Fruit fly (Drosophila melanogaster): ENCODE results near the gene CG42507.

The CG42507 gene

DNA sequence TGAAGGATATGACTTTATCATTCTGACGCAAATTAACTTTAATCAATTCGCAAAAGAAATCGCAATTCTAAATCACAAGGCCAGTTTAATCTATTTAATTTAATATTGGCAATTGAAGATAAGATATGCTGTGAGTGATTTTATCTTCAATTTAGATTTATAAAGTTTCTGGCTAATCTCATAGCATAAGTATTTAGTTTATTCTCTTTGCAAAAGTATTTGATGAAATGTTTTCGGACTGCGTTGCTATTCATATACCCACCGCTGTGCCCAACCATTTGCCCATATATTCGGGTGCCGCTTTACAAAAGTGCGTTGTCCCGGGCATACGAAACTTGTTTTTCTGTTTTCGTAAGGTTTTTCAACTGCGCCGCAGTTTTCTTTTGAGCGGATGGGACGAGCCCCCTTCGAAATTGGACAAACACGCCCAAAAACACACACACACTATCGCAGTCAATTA is 27.2 kb upstream of the CG42507 start (continued):
- TF ChIP-seq Adf1 (GFP tag; IDR thresholded peaks at IDR 0.05): peak; percentile 66
- peak; percentile 99 for TF ChIP-seq Ets65A (GFP tag)
- TF ChIP-seq sens-2 (GFP tag; IDR thresholded peaks at IDR 0.05): peak; percentile 71; the same call in 1 of the 2 replicates
- TF ChIP-seq Lhr (GFP tag; optimal IDR thresholded peaks at IDR 0.05): peak; percentile 93
- peak; percentile 59; the same call in 1 of the 2 replicates for TF ChIP-seq aop (GFP tag; IDR thresholded peaks at IDR 0.05)
- peak; percentile 89 for TF ChIP-seq Fer2 (tag; optimal IDR thresholded peaks at IDR 0.05)
- peak; percentile 78 for TF ChIP-seq peb (GFP tag; IDR thresholded peaks at IDR 0.05)
- no peak for TF ChIP-seq CG16813 (GFP tag; IDR thresholded peaks at IDR 0.05; ENCODE audit: partially characterized antibody)
- peak; percentile 98 for TF ChIP-seq CG12391 (tag; optimal IDR thresholded peaks at IDR 0.05)
- peak; percentile 95 for TF ChIP-seq YL-1 (GFP tag; optimal IDR thresholded peaks at IDR 0.05)
- peak; percentile 78 for TF ChIP-seq CG17912 (GFP tag; optimal IDR thresholded peaks at IDR 0.05)
- peak; percentile 95 for TF ChIP-seq cwo (GFP tag; optimal IDR thresholded peaks at IDR 0.05)
- no peak; the same call in none of the 2 replicates for TF ChIP-seq vvl (GFP tag; IDR thresholded peaks at IDR 0.05)
- TF ChIP-seq CG12236 (GFP tag; optimal IDR thresholded peaks at IDR 0.05): peak; percentile 94
- TF ChIP-seq emc (GFP tag; optimal IDR thresholded peaks at IDR 0.05): peak; percentile 71
- TF ChIP-seq Vsx1 (GFP tag; optimal IDR thresholded peaks at IDR 0.05): peak; percentile 93
- peak; percentile 80 for TF ChIP-seq otp (GFP tag; IDR thresholded peaks at IDR 0.05)
- TF ChIP-seq Dfd (GFP tag; optimal IDR thresholded peaks at IDR 0.05): no peak
- peak; percentile 98 for TF ChIP-seq dmrt11E (tag; optimal IDR thresholded peaks at IDR 0.05)
- TF ChIP-seq CG4617 (GFP tag; optimal IDR thresholded peaks at IDR 0.05; ENCODE audit: borderline replicate concordance): peak; percentile 78
- peak; percentile 88 for TF ChIP-seq ranshi (GFP tag; IDR thresholded peaks at IDR 0.05)
- peak; percentile 75 for TF ChIP-seq btn (GFP tag; optimal IDR thresholded peaks at IDR 0.05)
- TF ChIP-seq al (GFP tag; IDR thresholded peaks at IDR 0.05): peak; percentile 91
- TF ChIP-seq bab2 (GFP tag; optimal IDR thresholded peaks at IDR 0.05): peak; percentile 94
- TF ChIP-seq Doc2 (GFP tag; IDR thresholded peaks at IDR 0.05): peak; percentile 61; the same call in 1 of the 2 replicates
- peak; percentile 93 for TF ChIP-seq ems (GFP tag; optimal IDR thresholded peaks at IDR 0.05)
- TF ChIP-seq Meics (GFP tag; optimal IDR thresholded peaks at IDR 0.05): peak; percentile 98
- peak; percentile 96 for TF ChIP-seq CG6254 (GFP tag; optimal IDR thresholded peaks at IDR 0.05)
- peak; percentile 91 for TF ChIP-seq CG14014 (GFP tag; IDR thresholded peaks at IDR 0.05)
- peak; percentile 89 for TF ChIP-seq CG32772 (GFP tag; IDR thresholded peaks at IDR 0.05)
- peak; percentile 49; the same call in 1 of the 2 replicates for TF ChIP-seq GATAe (GFP tag; conservative IDR thresholded peaks at IDR 0.05)
- no peak for TF ChIP-seq ato (GFP tag; IDR thresholded peaks at IDR 0.05; ENCODE audit: partially characterized antibody)
- peak; percentile 97 for TF ChIP-seq lab (GFP tag; optimal IDR thresholded peaks at IDR 0.05)
- TF ChIP-seq CG14050 (GFP tag; IDR thresholded peaks at IDR 0.05): peak; percentile 83
- peak; percentile 98 for TF ChIP-seq CG13424 (tag; optimal IDR thresholded peaks at IDR 0.05)
- peak; percentile 96 for TF ChIP-seq CG17568 (GFP tag; optimal IDR thresholded peaks at IDR 0.05)
- no peak for TF ChIP-seq sc (optimal IDR thresholded peaks at IDR 0.05)
- TF ChIP-seq sc (GFP tag; optimal IDR thresholded peaks at IDR 0.05): peak; percentile 97
- peak; percentile 49 for TF ChIP-seq stwl (tag; optimal IDR thresholded peaks at IDR 0.05)
- peak; percentile 92 for TF ChIP-seq Side (GFP tag; optimal IDR thresholded peaks at IDR 0.05)
- TF ChIP-seq pan (optimal IDR thresholded peaks at IDR 0.05): no peak
- TF ChIP-seq pan (GFP tag; optimal IDR thresholded peaks at IDR 0.05 in 1 of 2, IDR thresholded peaks at IDR 0.05 in 1 of 2): peak in 1 of 2 experiments; percentile 89
- peak; percentile 70 for TF ChIP-seq Poxn (GFP tag; IDR thresholded peaks at IDR 0.05)
- peak; percentile 80 for TF ChIP-seq her (GFP tag; optimal IDR thresholded peaks at IDR 0.05)
- peak; percentile 98 for TF ChIP-seq CG18619 (GFP tag; optimal IDR thresholded peaks at IDR 0.05)
- peak; percentile 90 for TF ChIP-seq crc (GFP tag; optimal IDR thresholded peaks at IDR 0.05)
- TF ChIP-seq CG10565 (GFP tag; optimal IDR thresholded peaks at IDR 0.05): peak; percentile 92
- peak; percentile 97 for TF ChIP-seq CG6854 (GFP tag; optimal IDR thresholded peaks at IDR 0.05)
- peak; percentile 35; the same call in 1 of the 2 replicates for TF ChIP-seq CG4360 (GFP tag; IDR thresholded peaks at IDR 0.05)
- peak; percentile 91 for TF ChIP-seq CHES-1-like (GFP tag; optimal IDR thresholded peaks at IDR 0.05)
- no peak for TF ChIP-seq CG14860 (GFP tag; IDR thresholded peaks at IDR 0.05; ENCODE audit: partially characterized antibody)
